Worm (Caenorhabditis elegans): Measurements from ENCODE around the gene rpn-2.

ce11 chrIII:6240528-6240927, 41.5 kb downstream of the rpn-2 start, which contains the start of gene T12A2.3:
- TF ChIP-seq lin-15B (tag; optimal IDR thresholded peaks at IDR 0.05) (no peak), nhr-77 (tag; optimal IDR thresholded peaks at IDR 0.05) (no peak), snpc-4 (tag; optimal IDR thresholded peaks at IDR 0.05) (no peak), unc-39 (tag; optimal IDR thresholded peaks at IDR 0.05) (no peak), ama-1 (optimal IDR thresholded peaks at IDR 0.05) (no peak), unc-62 (GFP tag; optimal IDR thresholded peaks at IDR 0.05) (no peak), ztf-11 (tag; optimal IDR thresholded peaks at IDR 0.05) (no peak), mdl-1 (tag; optimal IDR thresholded peaks at IDR 0.05) (no peak), aly-2 (tag; optimal IDR thresholded peaks at IDR 0.05) (no peak), ztf-4 (tag; optimal IDR thresholded peaks at IDR 0.05) (no peak), fkh-10 (GFP tag; optimal IDR thresholded peaks at IDR 0.05) (no peak), nhr-76 (tag; optimal IDR thresholded peaks at IDR 0.05) (no peak)

All from whole organism, L3 larva.